Fruit fly (Drosophila melanogaster) whole organism, wandering third instar larva: ENCODE data around the gene VhaM9.7-d.
A peak's percentile ranks its signal among the peaks of the same experiment; 100 is the strongest.
"Not testable (repeated sequence)": the region's sequence is repeated elsewhere in the genome, so short reads cannot be mapped to it uniquely, and the experiment has no call there.

Experiments
- Abd-B ChIP-seq: fragments of >200 bp; optimal IDR thresholded peaks from 2 replicates; lab custom pipeline; 2017; ENCODE audit warnings: missing biosample characterization, missing genetic modification characterization
- CG32264 ChIP-seq: fragments of 200-800 bp; sonication (Bioruptor generic); optimal IDR thresholded peaks from 2 replicates; lab custom pipeline; 2016; ENCODE audit warnings: missing biosample characterization, missing genetic modification characterization
- CG9705 ChIP-seq: fragments of 200-800 bp; sonication (Bioruptor generic); optimal IDR thresholded peaks from 2 replicates; lab custom pipeline; 2018; ENCODE audit warnings: missing biosample characterization, mild to moderate bottlenecking, missing genetic modification characterization
- CrebA ChIP-seq: fragments of 200-800 bp; sonication (Bioruptor generic); optimal IDR thresholded peaks from 2 replicates; lab custom pipeline; 2016; ENCODE audit warnings: missing biosample characterization, mild to moderate bottlenecking, missing genetic modification characterization, borderline replicate concordance
- Dfd ChIP-seq: fragments of >200 bp; optimal IDR thresholded peaks from 2 replicates; lab custom pipeline; 2017; ENCODE audit warnings: missing biosample characterization, missing genetic modification characterization
- Dif ChIP-seq: fragments of 200-275, 200-300 bp; sonication (Bioruptor generic); optimal IDR thresholded peaks from 2 replicates; lab custom pipeline; 2018; ENCODE audit warnings: missing biosample characterization, missing genetic modification characterization; ENCODE audit not compliant: partially characterized antibody
- GATAd ChIP-seq: sonication (Bioruptor generic); optimal IDR thresholded peaks from 2 replicates; lab custom pipeline; 2016; ENCODE audit warnings: missing biosample characterization, missing genetic modification characterization
- HLH106 ChIP-seq: fragments of 200-800 bp; optimal IDR thresholded peaks from 3 replicates; lab custom pipeline; 2019; ENCODE audit warnings: missing biosample characterization, mild to moderate bottlenecking, missing genetic modification characterization, moderate library complexity
- Hnf4 ChIP-seq: fragments of 200-800 bp; sonication (Bioruptor generic); optimal IDR thresholded peaks from 2 replicates; lab custom pipeline; 2016; ENCODE audit warnings: missing biosample characterization, mild to moderate bottlenecking, missing genetic modification characterization
- Hr78 ChIP-seq: fragments of >200 bp; optimal IDR thresholded peaks from 2 replicates; lab custom pipeline; 2017; ENCODE audit warnings: missing biosample characterization, missing genetic modification characterization
- Hr83 ChIP-seq: fragments of 200-300 bp; sonication (Bioruptor generic); optimal IDR thresholded peaks from 2 replicates; lab custom pipeline; 2016; ENCODE audit warnings: missing biosample characterization, mild to moderate bottlenecking, missing genetic modification characterization, moderate library complexity; ENCODE audit not compliant: poor library complexity, severe bottlenecking
- Jra ChIP-seq: sonication (Bioruptor generic); optimal IDR thresholded peaks from 2 replicates; lab custom pipeline; 2016; ENCODE audit warnings: missing biosample characterization, missing genetic modification characterization
- Mio ChIP-seq: sonication (Bioruptor generic); optimal IDR thresholded peaks from 2 replicates; lab custom pipeline; 2016; ENCODE audit warnings: missing biosample characterization, missing genetic modification characterization
- Myc ChIP-seq: fragments of >200 bp; optimal IDR thresholded peaks from 2 replicates; lab custom pipeline; 2017
- N ChIP-seq: fragments of >200 bp; optimal IDR thresholded peaks from 2 replicates; lab custom pipeline; 2018; ENCODE audit warnings: missing biosample characterization, missing external identifiers, missing genetic modification characterization
- OdsH ChIP-seq: fragments of 200-800 bp; sonication (Bioruptor generic); optimal IDR thresholded peaks from 2 replicates; lab custom pipeline; 2016; ENCODE audit warnings: missing biosample characterization, mild to moderate bottlenecking, missing genetic modification characterization
- Rel ChIP-seq, 2 experiments: fragments of 200-800 bp; sonication (Bioruptor generic) in 1 of 2; optimal IDR thresholded peaks; 2 replicates in 1 of 2; 3 replicates in 1 of 2; lab custom pipeline; 2016 to 2019; ENCODE audit warnings: mild to moderate bottlenecking in 2 of 2, missing biosample characterization in 2 of 2, missing genetic modification characterization in 2 of 2, moderate library complexity in 1 of 2
- Sp1 ChIP-seq: fragments of 200-800 bp; sonication (Bioruptor generic); optimal IDR thresholded peaks from 3 replicates; lab custom pipeline; 2019; ENCODE audit warnings: missing biosample characterization, mild to moderate bottlenecking, missing genetic modification characterization, moderate library complexity
- Vsx2 ChIP-seq: fragments of 200-300, 225-300 bp; sonication (Bioruptor generic); optimal IDR thresholded peaks from 2 replicates; lab custom pipeline; 2018; ENCODE audit warnings: missing biosample characterization, missing genetic modification characterization; ENCODE audit not compliant: partially characterized antibody
- br ChIP-seq: fragments of 200-800 bp; sonication (Bioruptor generic); optimal IDR thresholded peaks from 2 replicates; lab custom pipeline; 2016; ENCODE audit warnings: missing biosample characterization, missing genetic modification characterization
- brk ChIP-seq: fragments of 200-800 bp; sonication (Bioruptor generic); optimal IDR thresholded peaks from 2 replicates; lab custom pipeline; 2016; ENCODE audit warnings: missing biosample characterization, mild to moderate bottlenecking, missing genetic modification characterization
- dl ChIP-seq, 2 experiments: fragments of 175-275, 200-275 bp in 1 of 2; fragments of 200-275 bp in 1 of 2; sonication (Bioruptor generic); optimal IDR thresholded peaks; lab custom pipeline; 2018; ENCODE audit warnings: mild to moderate bottlenecking in 2 of 2, missing biosample characterization in 2 of 2, missing genetic modification characterization in 2 of 2, moderate library complexity in 2 of 2; ENCODE audit not compliant: partially characterized antibody in 2 of 2, insufficient read depth in 1 of 2
- dmrt93B ChIP-seq: fragments of 200-800 bp; sonication (Bioruptor generic); optimal IDR thresholded peaks from 2 replicates; lab custom pipeline; 2018; ENCODE audit warnings: missing biosample characterization, mild to moderate bottlenecking, missing genetic modification characterization
- dsf ChIP-seq: sonication (Bioruptor generic); optimal IDR thresholded peaks from 2 replicates; lab custom pipeline; 2016; ENCODE audit warnings: missing biosample characterization, missing genetic modification characterization, borderline replicate concordance
- ey ChIP-seq: fragments of 200-800 bp; sonication (Bioruptor generic); optimal IDR thresholded peaks from 2 replicates; lab custom pipeline; 2016; ENCODE audit warnings: missing biosample characterization, missing genetic modification characterization
- foxo ChIP-seq, 2 experiments: fragments of 200-800 bp; sonication (Bioruptor generic); optimal IDR thresholded peaks; 2 replicates in 1 of 2; 3 replicates in 1 of 2; lab custom pipeline; 2016 to 2017; ENCODE audit warnings: missing biosample characterization in 2 of 2, missing genetic modification characterization in 2 of 2
- fru ChIP-seq: fragments of 200-800 bp; sonication (Bioruptor generic); optimal IDR thresholded peaks from 3 replicates; lab custom pipeline; 2016; ENCODE audit warnings: missing biosample characterization, mild to moderate bottlenecking, missing genetic modification characterization
- h ChIP-seq: fragments of 200-800 bp; sonication (Bioruptor generic); optimal IDR thresholded peaks from 3 replicates; lab custom pipeline; 2016; ENCODE audit warnings: missing biosample characterization, mild to moderate bottlenecking, missing genetic modification characterization
- jim ChIP-seq: fragments of 175-275, 200-325 bp; sonication (Bioruptor generic); optimal IDR thresholded peaks from 2 replicates; lab custom pipeline; 2016; ENCODE audit warnings: missing biosample characterization, mild to moderate bottlenecking, missing genetic modification characterization
- lola ChIP-seq: fragments of >200 bp; optimal IDR thresholded peaks from 2 replicates; lab custom pipeline; 2017; ENCODE audit warnings: missing biosample characterization, missing genetic modification characterization
- pan ChIP-seq: fragments of >200 bp; optimal IDR thresholded peaks from 2 replicates; lab custom pipeline; 2017
- psq ChIP-seq: fragments of 200-800 bp; sonication (Bioruptor generic); optimal IDR thresholded peaks from 3 replicates; lab custom pipeline; 2017; ENCODE audit warnings: missing biosample characterization, mild to moderate bottlenecking, missing genetic modification characterization, moderate library complexity
- rgr ChIP-seq: fragments of 200-800 bp; sonication (Bioruptor generic); optimal IDR thresholded peaks from 3 replicates; lab custom pipeline; 2016; ENCODE audit warnings: missing biosample characterization, mild to moderate bottlenecking, missing genetic modification characterization
- sage ChIP-seq: fragments of 200-800 bp; sonication (Bioruptor generic); optimal IDR thresholded peaks from 2 replicates; lab custom pipeline; 2016; ENCODE audit warnings: missing biosample characterization, mild to moderate bottlenecking, missing genetic modification characterization
- sv ChIP-seq: fragments of 200-800 bp; sonication (Bioruptor generic); optimal IDR thresholded peaks from 3 replicates; lab custom pipeline; 2016; ENCODE audit warnings: missing biosample characterization, missing genetic modification characterization
- tai ChIP-seq: sonication (Bioruptor generic); optimal IDR thresholded peaks from 2 replicates; lab custom pipeline; 2016; ENCODE audit warnings: missing biosample characterization, missing genetic modification characterization
- usp ChIP-seq: fragments of >200 bp; optimal IDR thresholded peaks from 2 replicates; lab custom pipeline; 2017; ENCODE audit warnings: missing biosample characterization, missing genetic modification characterization
- woc ChIP-seq: sonication (Bioruptor generic); optimal IDR thresholded peaks from 2 replicates; lab custom pipeline; 2016; ENCODE audit warnings: missing biosample characterization, mild to moderate bottlenecking, missing genetic modification characterization

VhaM9.7-d gene

dm6 chr3R:16991781-16992180 lies 16.8 kb downstream of the VhaM9.7-d start, which contains the start of gene EMC2B:
Gene EMC2B, minus strand, starts transcription at chr3R:16991878.
- TF ChIP-seq dl (GFP tag; optimal IDR thresholded peaks at IDR 0.05; lab: Kevin White, UChicago; ENCODE audit: insufficient read depth in 1 of 2, partially characterized antibody in 2 of 2) (no peak), sv (GFP tag; lab: Kevin White, UChicago) (no peak), Myc (lab: Kevin White, UChicago) (peak; percentile 61), Rel (GFP tag; optimal IDR thresholded peaks at IDR 0.05; lab: Kevin White, UChicago) (no peak), Rel (tag; optimal IDR thresholded peaks at IDR 0.05; lab: Kevin White, UChicago) (peak; percentile 9), dmrt93B (peak; percentile 15), dsf (GFP tag; lab: Kevin White, UChicago) (no peak), fru (GFP tag; lab: Kevin White, UChicago) (peak; percentile 57), psq (GFP tag; lab: Kevin White, UChicago) (no peak), Abd-B (GFP tag; lab: Kevin White, UChicago) (no peak), usp (no peak), rgr (GFP tag; lab: Kevin White, UChicago) (peak; percentile 46), HLH106 (peak; percentile 56), Dfd (no peak), Dif (GFP tag; lab: Kevin White, UChicago) (no peak), tai (GFP tag; lab: Kevin White, UChicago) (no peak), CG9705 (GFP tag; lab: Kevin White, UChicago) (peak; percentile 24), Vsx2 (GFP tag; lab: Kevin White, UChicago) (no peak), jim (GFP tag; lab: Kevin White, UChicago) (no peak), br (peak; percentile 59), Hr78 (no peak), brk (GFP tag; lab: Kevin White, UChicago) (no peak), Sp1 (peak; percentile 16), GATAd (GFP tag; lab: Kevin White, UChicago) (no peak), CrebA (GFP tag; lab: Kevin White, UChicago) (no peak), pan (no peak), woc (GFP tag; lab: Kevin White, UChicago) (peak; percentile 76), h (GFP tag; lab: Kevin White, UChicago) (peak; percentile 53), lola (no peak), ey (GFP tag; lab: Kevin White, UChicago) (peak; percentile 21), Mio (GFP tag; lab: Kevin White, UChicago) (peak; percentile 8), OdsH (GFP tag; lab: Kevin White, UChicago) (peak; percentile 19), foxo (GFP tag; optimal IDR thresholded peaks at IDR 0.05; lab: Kevin White, UChicago) (peak in 1 of 2 experiments; percentile 71), CG32264 (GFP tag; lab: Kevin White, UChicago) (peak; percentile 54), Jra (peak; percentile 67), N (GFP tag; lab: Kevin White, UChicago) (no peak), sage (GFP tag; lab: Kevin White, UChicago) (no peak), Hnf4 (GFP tag; lab: Kevin White, UChicago) (peak; percentile 77), Hr83 (GFP tag; lab: Kevin White, UChicago) (peak; percentile 84)

- not testable (repeated sequence) for TF ChIP-seq HLH106; dl (GFP tag; optimal IDR thresholded peaks at IDR 0.05; lab: Kevin White, UChicago; ENCODE audit: insufficient read depth in 1 of 2, partially characterized antibody in 2 of 2); rgr (GFP tag; lab: Kevin White, UChicago)
These were observed 17.7 kb downstream of the VhaM9.7-d start, which contains the start of gene CG31274 for dm6 chr3R:16992716-16993115. Gene CG31274, plus strand, starts transcription at chr3R:16993016.
